Fruit fly (Drosophila melanogaster) whole organism, prepupa: ENCODE results near the gene Pgant4.

ENCODE experiments used
- CG10631 ChIP-seq: fragments of 200-800 bp; sonication (Bioruptor generic); optimal IDR thresholded peaks from 2 replicates; lab custom pipeline; 2016; ENCODE audit warnings: missing biosample characterization, missing genetic modification characterization
- CG10669 ChIP-seq: fragments of 200-800 bp; sonication (Bioruptor generic); optimal IDR thresholded peaks from 3 replicates; lab custom pipeline; 2018; ENCODE audit warnings: missing biosample characterization, mild to moderate bottlenecking, missing genetic modification characterization, moderate library complexity
- CG15336 ChIP-seq: fragments of 200-800 bp; sonication (Bioruptor generic); IDR thresholded peaks from 2 replicates; pipeline ENCODE4 v1.3.6; 2022; ENCODE audit warnings: missing biosample characterization, missing genetic modification characterization
- CG6276 ChIP-seq: fragments of 200-800 bp; sonication (Bioruptor generic); optimal IDR thresholded peaks from 2 replicates; lab custom pipeline; 2017; ENCODE audit warnings: missing biosample characterization, mild to moderate bottlenecking, missing genetic modification characterization
- CG8319 ChIP-seq: fragments of 200-800 bp; sonication (Bioruptor generic); optimal IDR thresholded peaks from 3 replicates; lab custom pipeline; 2016; ENCODE audit warnings: missing biosample characterization, missing genetic modification characterization
- Gug ChIP-seq: fragments of 200-800 bp; sonication (Bioruptor generic); IDR thresholded peaks from 2 replicates; pipeline ENCODE4 v1.3.6; 2022; ENCODE audit warnings: missing biosample characterization, missing genetic modification characterization
- Hr4 ChIP-seq: fragments of 200-800 bp; sonication (Bioruptor generic); optimal IDR thresholded peaks from 3 replicates; lab custom pipeline; 2016; ENCODE audit warnings: missing biosample characterization, missing genetic modification characterization
- Lpt ChIP-seq: fragments of 200-800 bp; sonication (Bioruptor generic); optimal IDR thresholded peaks from 3 replicates; lab custom pipeline; 2016; ENCODE audit warnings: missing biosample characterization, missing genetic modification characterization
- Sox102F ChIP-seq: fragments of 200-800 bp; sonication (Bioruptor generic); optimal IDR thresholded peaks from 2 replicates; lab custom pipeline; 2016; ENCODE audit warnings: missing biosample characterization, mild to moderate bottlenecking, missing genetic modification characterization
- Sox14 ChIP-seq: fragments of 200-800 bp; sonication (Bioruptor generic); optimal IDR thresholded peaks from 3 replicates; lab custom pipeline; 2016; ENCODE audit warnings: missing biosample characterization, missing genetic modification characterization
- Sox15 ChIP-seq: fragments of 200-800 bp; sonication (Bioruptor generic); optimal IDR thresholded peaks from 3 replicates; lab custom pipeline; 2016; ENCODE audit warnings: missing biosample characterization, missing genetic modification characterization
- acj6 ChIP-seq: fragments of 200-800 bp; sonication (Bioruptor generic); optimal IDR thresholded peaks from 3 replicates; lab custom pipeline; 2016; ENCODE audit warnings: missing biosample characterization, missing genetic modification characterization
- cyc ChIP-seq: fragments of 200-800 bp; sonication (Bioruptor generic); optimal IDR thresholded peaks from 3 replicates; lab custom pipeline; 2016; ENCODE audit warnings: missing biosample characterization, missing genetic modification characterization
- fd59A ChIP-seq: fragments of 200-800 bp; sonication (Bioruptor generic); optimal IDR thresholded peaks from 2 replicates; lab custom pipeline; 2017; ENCODE audit warnings: missing biosample characterization, mild to moderate bottlenecking, missing genetic modification characterization, missing genetic modification reagents
- fd85E ChIP-seq: fragments of 200-800 bp; sonication (Bioruptor generic); optimal IDR thresholded peaks from 3 replicates; lab custom pipeline; 2016; ENCODE audit warnings: missing biosample characterization, missing genetic modification characterization
- lz ChIP-seq: fragments of 200-800 bp; sonication (Bioruptor generic); optimal IDR thresholded peaks from 3 replicates; lab custom pipeline; 2016; ENCODE audit warnings: missing biosample characterization, missing genetic modification characterization
- net ChIP-seq: fragments of 200-800 bp; sonication (Bioruptor generic); optimal IDR thresholded peaks from 3 replicates; lab custom pipeline; 2016; ENCODE audit warnings: missing biosample characterization, missing genetic modification characterization
- ss ChIP-seq, 2 experiments: fragments of 200-800 bp; sonication (Bioruptor generic); optimal IDR thresholded peaks; 2 replicates in 1 of 2; 3 replicates in 1 of 2; lab custom pipeline; 2017 to 2018; ENCODE audit warnings: mild to moderate bottlenecking in 2 of 2, missing biosample characterization in 2 of 2, missing genetic modification characterization in 2 of 2, moderate library complexity in 1 of 2

The Pgant4 gene

dm6 chr2L:3523956-3524355, 51.6 kb downstream of the Pgant4 start, which contains the start of gene Sr-CIV:
Gene Sr-CIV (minus strand): TSS chr2L:3524056.
- TF ChIP-seq CG10631 (GFP tag; lab: Kevin White, UChicago) (no peak), acj6 (GFP tag; lab: Kevin White, UChicago) (no peak), ss (GFP tag; optimal IDR thresholded peaks at IDR 0.05; lab: Kevin White, UChicago) (no peak), Gug (GFP tag; lab: Robert Waterston, UW) (no peak), Hr4 (GFP tag; lab: Kevin White, UChicago) (no peak), CG15336 (GFP tag; lab: Robert Waterston, UW) (no peak), Sox102F (GFP tag; lab: Kevin White, UChicago) (no peak), CG10669 (GFP tag; lab: Kevin White, UChicago) (no peak), CG8319 (GFP tag; lab: Kevin White, UChicago) (no peak), Lpt (GFP tag; lab: Kevin White, UChicago) (no peak)

DNA sequence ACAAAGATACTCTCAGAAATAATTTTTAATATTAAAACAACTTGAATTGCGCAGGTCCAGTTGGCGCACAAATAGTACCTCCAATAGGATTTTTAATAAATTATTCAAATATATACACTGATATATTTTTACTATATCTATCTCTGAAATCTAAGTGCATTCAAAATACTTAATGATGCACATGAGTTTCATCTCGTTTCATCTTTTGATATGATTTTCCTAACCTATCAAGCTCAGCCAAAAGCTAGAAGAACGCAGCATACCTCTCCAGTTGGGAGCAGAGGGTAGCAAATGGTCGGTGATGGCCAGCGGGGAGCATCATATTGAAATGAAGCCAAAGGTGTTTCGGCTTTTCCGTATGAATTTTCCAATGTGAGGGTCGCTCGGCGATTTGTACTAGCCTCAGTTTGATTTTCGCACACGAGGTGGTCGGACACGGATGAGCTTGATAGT, 52.4 kb downstream of the Pgant4 start, which contains the start of gene CG8852:
TSS of gene CG8852 (plus strand) at position 403 of the 453 bp plus-strand sequence.
- TF ChIP-seq CG6276 (GFP tag; lab: Kevin White, UChicago) (no peak), Sox15 (GFP tag; lab: Kevin White, UChicago) (no peak), Sox14 (no peak), net (GFP tag; lab: Kevin White, UChicago) (no peak), Sox102F (GFP tag; lab: Kevin White, UChicago) (no peak), cyc (GFP tag; lab: Kevin White, UChicago) (no peak), fd59A (GFP tag; lab: Kevin White, UChicago) (no peak), lz (GFP tag; lab: Kevin White, UChicago) (no peak), ss (GFP tag; optimal IDR thresholded peaks at IDR 0.05; lab: Kevin White, UChicago) (no peak), fd85E (GFP tag; lab: Kevin White, UChicago) (no peak)
